Worm (Caenorhabditis elegans) whole organism, L4 larva: Measurements from ENCODE around the gene hlh-3.
A peak's percentile ranks its signal among the peaks of the same experiment; 100 is the strongest.

Experiments
- F44E2.7 ChIP-seq: fragments of 200-800 bp; sonication (Bioruptor generic); IDR thresholded peaks from 2 replicates; pipeline ENCODE4 v2.1.2; 2022; ENCODE audit warnings: missing genetic modification characterization, missing compliant biosample characterization
- T20F7.1 ChIP-seq: fragments of 200-800 bp; sonication (Bioruptor generic); optimal IDR thresholded peaks from 2 replicates; lab custom pipeline; 2018; ENCODE audit warnings: mild to moderate bottlenecking, missing genetic modification characterization, missing compliant biosample characterization
- Y75B8A.6 ChIP-seq: fragments of 200-800 bp; sonication (Bioruptor generic); IDR thresholded peaks from 2 replicates; pipeline ENCODE4 v1.3.6; 2022; ENCODE audit warnings: missing genetic modification reagents, missing genetic modification characterization, missing compliant biosample characterization
- aha-1 ChIP-seq: fragments of 150-350 bp; peaks from one replicate; lab custom pipeline; 2014; ENCODE audit warnings: missing biosample characterization, missing genetic modification characterization
- ama-1 ChIP-seq: fragments of 150-350 bp; optimal IDR thresholded peaks from 2 replicates; lab custom pipeline; 2014; ENCODE audit warnings: inconsistent platforms, mixed read lengths
- arid-1 ChIP-seq: fragments of 200-800 bp; sonication (Bioruptor generic); conservative IDR thresholded peaks from 2 replicates; pipeline ENCODE4 v1.3.6; 2022; ENCODE audit warnings: missing genetic modification reagents, missing genetic modification characterization, missing compliant biosample characterization
- ceh-20 ChIP-seq: fragments of 200-800 bp; sonication (Bioruptor generic); IDR thresholded peaks from 2 replicates; pipeline ENCODE4 v1.3.6; 2022; ENCODE audit warnings: missing genetic modification reagents, missing genetic modification characterization, missing compliant biosample characterization
- ceh-82 ChIP-seq: sonication (generic microtip); optimal IDR thresholded peaks from 2 replicates; lab custom pipeline; 2017; ENCODE audit warnings: missing biosample characterization, missing genetic modification characterization
- ctbp-1 ChIP-seq: fragments of 200-800 bp; sonication (Bioruptor generic); IDR thresholded peaks from 2 replicates; pipeline ENCODE4 v1.3.6; 2022; ENCODE audit warnings: missing genetic modification reagents, missing genetic modification characterization, missing compliant biosample characterization
- daf-16 ChIP-seq, 3 experiments: sonication (generic microtip); optimal IDR thresholded peaks; 2 replicates each; lab custom pipeline; 2016 to 2017; ENCODE audit warnings: missing genetic modification characterization in 3 of 3, missing genetic modification reagents in 3 of 3, mild to moderate bottlenecking in 2 of 3, missing compliant biosample characterization in 2 of 3, missing biosample characterization in 1 of 3, moderate library complexity in 1 of 3
- dmd-6 ChIP-seq: fragments of 200-800 bp; sonication (Bioruptor generic); IDR thresholded peaks from 2 replicates; pipeline ENCODE4 v1.3.6; 2022; ENCODE audit warnings: missing genetic modification reagents, missing genetic modification characterization, missing compliant biosample characterization
- dve-1 ChIP-seq: sonication (generic microtip); optimal IDR thresholded peaks from 2 replicates; lab custom pipeline; 2017; ENCODE audit warnings: antibody characterized with exemption, mild to moderate bottlenecking, missing genetic modification characterization, missing compliant biosample characterization; ENCODE audit not compliant: insufficient read depth
- egl-27 ChIP-seq: sonication (generic microtip); optimal IDR thresholded peaks from 3 replicates; lab custom pipeline; 2017; ENCODE audit warnings: missing biosample characterization, missing genetic modification reagents, missing genetic modification characterization
- fkh-10 ChIP-seq: fragments of 150-350 bp; optimal IDR thresholded peaks from 2 replicates; lab custom pipeline; 2014; ENCODE audit warnings: missing biosample characterization, missing genetic modification reagents, missing genetic modification characterization
- gei-8 ChIP-seq: fragments of 200-800 bp; sonication (Bioruptor generic); optimal IDR thresholded peaks from 2 replicates; lab custom pipeline; 2018; ENCODE audit warnings: mild to moderate bottlenecking, missing genetic modification characterization, missing compliant biosample characterization
- hlh-11 ChIP-seq: fragments of 200-800 bp; sonication (Bioruptor generic); optimal IDR thresholded peaks from 2 replicates; lab custom pipeline; 2018; ENCODE audit warnings: mild to moderate bottlenecking, missing genetic modification characterization, missing compliant biosample characterization
- lin-39 ChIP-seq: fragments of 150-350 bp; optimal IDR thresholded peaks from 2 replicates; lab custom pipeline; 2014; ENCODE audit warnings: missing biosample characterization, missing genetic modification reagents, missing genetic modification characterization
- lir-3 ChIP-seq: sonication (generic microtip); optimal IDR thresholded peaks from 2 replicates; lab custom pipeline; 2016; ENCODE audit warnings: mild to moderate bottlenecking, missing genetic modification characterization, missing compliant biosample characterization
- lsy-2 ChIP-seq, 2 experiments: fragments of 150-350 bp in 1 of 2; sonication (generic microtip) in 1 of 2; optimal IDR thresholded peaks; 2 replicates each; lab custom pipeline; 2014 to 2017; ENCODE audit warnings: missing biosample characterization in 2 of 2, missing genetic modification characterization in 2 of 2
- mdl-1 ChIP-seq, 2 experiments: fragments of 150-350 bp in 1 of 2; sonication (generic microtip) in 1 of 2; optimal IDR thresholded peaks; 2 replicates each; lab custom pipeline; 2014 to 2017; ENCODE audit warnings: missing biosample characterization in 2 of 2, missing genetic modification characterization in 2 of 2
- mep-1 ChIP-seq: fragments of 150-350 bp; sonication (generic microtip); optimal IDR thresholded peaks from 3 replicates; lab custom pipeline; 2014; ENCODE audit warnings: missing biosample characterization, missing genetic modification characterization
- mes-2 ChIP-seq: sonication (generic microtip); optimal IDR thresholded peaks from 2 replicates; lab custom pipeline; 2016; ENCODE audit warnings: missing genotype, mild to moderate bottlenecking, missing genetic modification characterization, missing compliant biosample characterization; ENCODE audit not compliant: poor library complexity, severe bottlenecking
- nhr-10 ChIP-seq: fragments of 150-350 bp; optimal IDR thresholded peaks from 2 replicates; lab custom pipeline; 2014; ENCODE audit warnings: missing biosample characterization, missing genetic modification characterization
- nhr-102 ChIP-seq: sonication (generic microtip); optimal IDR thresholded peaks from 2 replicates; lab custom pipeline; 2016; ENCODE audit warnings: mild to moderate bottlenecking, missing genetic modification characterization, moderate library complexity, missing compliant biosample characterization
- nhr-11 ChIP-seq: fragments of 150-350 bp; optimal IDR thresholded peaks from 2 replicates; lab custom pipeline; 2014; ENCODE audit warnings: missing biosample characterization, missing genetic modification characterization
- nhr-111 ChIP-seq: fragments of 200-800 bp; sonication (Bioruptor generic); optimal IDR thresholded peaks from 2 replicates; lab custom pipeline; 2018; ENCODE audit warnings: mild to moderate bottlenecking, missing genetic modification characterization, missing compliant biosample characterization
- nhr-28 ChIP-seq: fragments of 150-350 bp; optimal IDR thresholded peaks from 2 replicates; lab custom pipeline; 2014; ENCODE audit warnings: missing biosample characterization, missing genetic modification characterization
- nhr-41 ChIP-seq: fragments of 200-800 bp; sonication (Bioruptor generic); IDR thresholded peaks from 2 replicates; pipeline ENCODE4 v1.3.6; 2022; ENCODE audit warnings: missing genetic modification reagents, missing genetic modification characterization, missing compliant biosample characterization
- nhr-77 ChIP-seq: fragments of 150-350 bp; optimal IDR thresholded peaks from 2 replicates; lab custom pipeline; 2014; ENCODE audit warnings: missing biosample characterization, missing genetic modification characterization
- php-3 ChIP-seq: fragments of 200-800 bp; sonication (Bioruptor generic); IDR thresholded peaks from 2 replicates; pipeline ENCODE4 v1.3.6; 2022; ENCODE audit warnings: missing genetic modification reagents, missing genetic modification characterization, missing compliant biosample characterization
- pqm-1 ChIP-seq: sonication (generic microtip); optimal IDR thresholded peaks from 2 replicates; lab custom pipeline; 2017; ENCODE audit warnings: missing biosample characterization, missing genetic modification characterization
- rbr-2 ChIP-seq: sonication (generic microtip); optimal IDR thresholded peaks from 2 replicates; lab custom pipeline; 2016; ENCODE audit warnings: missing genotype, missing genetic modification characterization, missing compliant biosample characterization
- saeg-2 ChIP-seq: fragments of 200-800 bp; sonication (Bioruptor generic); IDR thresholded peaks from 2 replicates; pipeline ENCODE4 v1.3.6; 2022; ENCODE audit warnings: missing genetic modification reagents, missing genetic modification characterization, missing compliant biosample characterization
- set-16 ChIP-seq: fragments of 200-800 bp; sonication (Bioruptor generic); IDR thresholded peaks from 2 replicates; pipeline ENCODE4 v1.3.6; 2022; ENCODE audit warnings: missing genetic modification reagents, missing genetic modification characterization, missing compliant biosample characterization
- skn-1 ChIP-seq: fragments of 150-350 bp; optimal IDR thresholded peaks from 2 replicates; lab custom pipeline; 2014; ENCODE audit warnings: missing biosample characterization, missing genetic modification characterization
- tra-1 ChIP-seq: fragments of 200-800 bp; sonication (Bioruptor generic); IDR thresholded peaks from 2 replicates; pipeline ENCODE4 v1.3.6; 2022; ENCODE audit warnings: missing genetic modification reagents, missing genetic modification characterization, missing compliant biosample characterization
- unc-62 ChIP-seq, 3 experiments: fragments of 150-350 bp in 1 of 3; sonication (generic microtip); optimal IDR thresholded peaks in 2 of 3; peaks in 1 of 3; 1 replicate in 1 of 3; 2 replicates in 2 of 3; lab custom pipeline; 2014 to 2017; ENCODE audit warnings: missing biosample characterization in 3 of 3, missing genetic modification characterization in 3 of 3, missing genetic modification reagents in 3 of 3, missing genotype in 1 of 3
- ztf-11 ChIP-seq: fragments of 150-350 bp; optimal IDR thresholded peaks from 2 replicates; lab custom pipeline; 2014; ENCODE audit warnings: missing biosample characterization, missing genetic modification characterization

Gene hlh-3

ce11 chrII:9092910-9093309, 6.5 kb downstream of the hlh-3 start (continued):
- no peak for TF ChIP-seq ztf-11
- TF ChIP-seq nhr-77 (tag; lab: Kevin White, UChicago): no peak
- no peak for TF ChIP-seq rbr-2
- no peak for TF ChIP-seq mdl-1 (tag; optimal IDR thresholded peaks at IDR 0.05; lab: Kevin White, UChicago)
- no peak for TF ChIP-seq arid-1 (GFP tag; lab: Robert Waterston, UW)
- no peak for TF ChIP-seq nhr-11
- peak; percentile 67 for TF ChIP-seq aha-1 (tag; lab: Kevin White, UChicago)
- no peak for TF ChIP-seq daf-16 (GFP tag; optimal IDR thresholded peaks at IDR 0.05; lab: Kevin White, UChicago)
- TF ChIP-seq daf-16 (tag; optimal IDR thresholded peaks at IDR 0.05; lab: Kevin White, UChicago): peak; percentile 24
- TF ChIP-seq skn-1: no peak
- TF ChIP-seq, all 104 proteins: peak for 8

- TF ChIP-seq ceh-20: no peak
- no peak for TF ChIP-seq nhr-111
- TF ChIP-seq ctbp-1: no peak
- no peak for TF ChIP-seq egl-27 (tag; lab: Kevin White, UChicago)
- no peak for TF ChIP-seq lin-39 (tag; lab: Kevin White, UChicago)
- TF ChIP-seq, all 104 proteins: peak for 0
Measured at ce11 chrII:9093584-9093983, 7.2 kb downstream of the hlh-3 start, which contains the start of gene C07H4.1. Gene C07H4.1 (minus strand): TSS chrII:9093684.

ce11 chrII:9094247-9094790, 7.9 kb downstream of the hlh-3 start:
- TF ChIP-seq ama-1 (lab: Kevin White, UChicago) (peak; percentile 34), nhr-28 (tag; lab: Kevin White, UChicago) (peak; percentile 62), dmd-6 (peak; percentile 55; the same call in 1 of the 2 replicates), daf-16 (GFP tag; optimal IDR thresholded peaks at IDR 0.05; lab: Kevin White, UChicago) (no peak), daf-16 (tag; optimal IDR thresholded peaks at IDR 0.05; lab: Kevin White, UChicago) (peak; percentile 54), unc-62 (GFP tag; optimal IDR thresholded peaks at IDR 0.05 in 1 of 2; lab: Kevin White, UChicago) (peak in 1 of 2 experiments; percentile 95), unc-62 (tag; optimal IDR thresholded peaks at IDR 0.05; lab: Kevin White, UChicago) (no peak), nhr-11 (no peak), pqm-1 (tag; lab: Kevin White, UChicago) (peak; percentile 73), dve-1 (tag; lab: Kevin White, UChicago) (peak; percentile 20), mep-1 (tag; lab: Kevin White, UChicago) (no peak), lsy-2 (tag; optimal IDR thresholded peaks at IDR 0.05; lab: Kevin White, UChicago) (peak in 1 of 2 experiments; percentile 1), hlh-11 (tag; lab: Kevin White, UChicago) (peak; percentile 54)

- TF ChIP-seq ztf-11: no peak
- TF ChIP-seq aha-1 (tag; lab: Kevin White, UChicago): peak; percentile 91
Measured at ce11 chrII:9097302-9097701, 10.9 kb downstream of the hlh-3 start.

ce11 chrII:9098505-9098904, 12.1 kb downstream of the hlh-3 start, which contains the start of gene clh-5:
Gene clh-5 (minus strand): TSS chrII:9098605.
- TF ChIP-seq T20F7.1 (no peak), saeg-2 (GFP tag; lab: Robert Waterston, UW) (no peak), egl-27 (tag; lab: Kevin White, UChicago) (no peak), mes-2 (tag; lab: Kevin White, UChicago) (no peak), php-3 (GFP tag; lab: Robert Waterston, UW) (no peak), set-16 (GFP tag; lab: Robert Waterston, UW) (no peak), nhr-102 (tag; lab: Kevin White, UChicago) (no peak), ceh-82 (tag; lab: Kevin White, UChicago) (no peak), F44E2.7 (no peak), nhr-28 (tag; lab: Kevin White, UChicago) (no peak), tra-1 (GFP tag; lab: Robert Waterston, UW) (no peak), gei-8 (GFP tag; lab: Kevin White, UChicago) (no peak), nhr-10 (tag; lab: Kevin White, UChicago) (no peak), nhr-41 (no peak), lir-3 (tag; lab: Kevin White, UChicago) (no peak), ceh-20 (no peak), Y75B8A.6 (GFP tag; lab: Robert Waterston, UW) (no peak), dve-1 (tag; lab: Kevin White, UChicago) (no peak), dmd-6 (no peak), fkh-10 (GFP tag; lab: Kevin White, UChicago) (no peak)
